Fruit fly (Drosophila melanogaster) whole organism, embryonic: Measurements from ENCODE around the gene CG43672.

ENCODE experiments used
- B-H2 ChIP-seq: fragments of 200-800 bp; sonication (Bioruptor generic); optimal IDR thresholded peaks from 2 replicates; lab custom pipeline; 2018; ENCODE audit warnings: missing biosample characterization, mild to moderate bottlenecking, missing genetic modification characterization
- Blimp-1 ChIP-seq: fragments of 200-800 bp; sonication (Bioruptor generic); optimal IDR thresholded peaks from 3 replicates; lab custom pipeline; 2018; ENCODE audit warnings: missing biosample characterization, missing genetic modification characterization, mild to moderate bottlenecking, moderate library complexity, missing genetic modification reagents
- CG10267 ChIP-seq: fragments of 200-800 bp; sonication (Bioruptor generic); optimal IDR thresholded peaks from 2 replicates; lab custom pipeline; 2018; ENCODE audit warnings: missing biosample characterization, mild to moderate bottlenecking, missing genetic modification characterization, moderate library complexity
- CG11456 ChIP-seq: fragments of 200-800 bp; sonication (Bioruptor generic); IDR thresholded peaks from 3 replicates; pipeline ENCODE4 v1.3.6; 2022; ENCODE audit warnings: missing biosample characterization, missing genetic modification characterization
- CG14710 ChIP-seq: fragments of 200-800 bp; sonication (Bioruptor generic); optimal IDR thresholded peaks from 3 replicates; lab custom pipeline; 2019; ENCODE audit warnings: missing biosample characterization, mild to moderate bottlenecking, missing genetic modification characterization, moderate library complexity
- CG14965 ChIP-seq: fragments of 200-800 bp; sonication (Bioruptor generic); optimal IDR thresholded peaks from 2 replicates; lab custom pipeline; 2016; ENCODE audit warnings: missing biosample characterization, missing genetic modification characterization, borderline replicate concordance
- CG16813 ChIP-seq: fragments of 200-800 bp; sonication (Bioruptor generic); IDR thresholded peaks from 3 replicates; pipeline ENCODE4 v1.3.6; 2022; ENCODE audit warnings: missing biosample characterization, missing genetic modification characterization; ENCODE audit not compliant: partially characterized antibody
- CG16815 ChIP-seq: fragments of 200-800 bp; sonication (Bioruptor generic); optimal IDR thresholded peaks from 3 replicates; lab custom pipeline; 2017; ENCODE audit warnings: missing biosample characterization, mild to moderate bottlenecking, missing genetic modification characterization
- CG16863 ChIP-seq: fragments of 200-800 bp; sonication (Bioruptor generic); optimal IDR thresholded peaks from 3 replicates; lab custom pipeline; 2016; ENCODE audit warnings: missing biosample characterization, missing genetic modification characterization
- CG17328 ChIP-seq: fragments of 200-800 bp; sonication (Bioruptor generic); IDR thresholded peaks from 2 replicates; pipeline ENCODE4 v1.3.6; 2022; ENCODE audit warnings: missing biosample characterization, missing genetic modification characterization
- CG2199 ChIP-seq: fragments of 200-800 bp; sonication (Bioruptor generic); IDR thresholded peaks from 3 replicates; pipeline ENCODE4 v1.3.6; 2022; ENCODE audit warnings: missing biosample characterization, missing genetic modification characterization
- CG2712 ChIP-seq: fragments of 200-800 bp; optimal IDR thresholded peaks from 3 replicates; lab custom pipeline; 2019; ENCODE audit warnings: missing biosample characterization, mild to moderate bottlenecking, missing genetic modification characterization, moderate library complexity
- CG31365 ChIP-seq: fragments of 200-800 bp; sonication (Bioruptor generic); optimal IDR thresholded peaks from 2 replicates; lab custom pipeline; 2018; ENCODE audit warnings: missing biosample characterization, mild to moderate bottlenecking, missing genetic modification characterization
- CG32772 ChIP-seq: fragments of 200-800 bp; sonication (Bioruptor generic); IDR thresholded peaks from 2 replicates; pipeline ENCODE4 v1.3.6; 2022; ENCODE audit warnings: missing biosample characterization, missing genetic modification characterization
- CG33557 ChIP-seq: fragments of 200-800 bp; sonication (Bioruptor generic); optimal IDR thresholded peaks from 2 replicates; lab custom pipeline; 2019; ENCODE audit warnings: missing biosample characterization, mild to moderate bottlenecking, missing genetic modification characterization, moderate library complexity
- CG34376 ChIP-seq: fragments of 200-800 bp; sonication (Bioruptor generic); optimal IDR thresholded peaks from 2 replicates; lab custom pipeline; 2018; ENCODE audit warnings: missing biosample characterization, mild to moderate bottlenecking, missing genetic modification characterization
- CG4424 ChIP-seq: fragments of 200-800 bp; sonication (Bioruptor generic); optimal IDR thresholded peaks from 3 replicates; lab custom pipeline; 2016; ENCODE audit warnings: missing biosample characterization, missing genetic modification characterization
- CG4854 ChIP-seq: fragments of 200-800 bp; sonication (Bioruptor generic); optimal IDR thresholded peaks from 2 replicates; lab custom pipeline; 2016; ENCODE audit warnings: missing biosample characterization, missing genetic modification characterization, inconsistent platforms
- CG7357 ChIP-seq: fragments of 200-800 bp; sonication (Bioruptor generic); IDR thresholded peaks from 3 replicates; pipeline ENCODE4 v1.3.6; 2022; ENCODE audit warnings: missing biosample characterization, missing genetic modification characterization
- CG7839 ChIP-seq: fragments of 200-800 bp; sonication (Bioruptor generic); optimal IDR thresholded peaks from 3 replicates; lab custom pipeline; 2018; ENCODE audit warnings: missing biosample characterization, mild to moderate bottlenecking, missing genetic modification characterization, moderate library complexity
- CG9876 ChIP-seq: fragments of 200-800 bp; sonication (Bioruptor generic); optimal IDR thresholded peaks from 2 replicates; lab custom pipeline; 2016; ENCODE audit warnings: missing biosample characterization, missing genetic modification characterization
- CG9932 ChIP-seq: fragments of 200-800 bp; sonication (Bioruptor generic); IDR thresholded peaks from 2 replicates; pipeline ENCODE4 v1.3.6; 2022; ENCODE audit warnings: missing biosample characterization, missing genetic modification characterization
- D ChIP-seq, 2 experiments: fragments of 200-800 bp in 1 of 2; fragments of >200 bp in 1 of 2; sonication (Bioruptor generic) in 1 of 2; optimal IDR thresholded peaks; 2 replicates in 1 of 2; 3 replicates in 1 of 2; lab custom pipeline; 2017; ENCODE audit warnings: mild to moderate bottlenecking in 1 of 2, missing biosample characterization in 1 of 2, missing genetic modification characterization in 1 of 2, missing genetic modification reagents in 1 of 2
- Dbx ChIP-seq: fragments of 200-800 bp; sonication (Bioruptor generic); IDR thresholded peaks from 3 replicates; pipeline ENCODE4 v1.3.6; 2022; ENCODE audit warnings: missing biosample characterization, missing genetic modification characterization
- E2f2 ChIP-seq: fragments of 200-800 bp; sonication (Bioruptor generic); IDR thresholded peaks from 2 replicates; pipeline ENCODE4 v1.3.6; 2022; ENCODE audit warnings: missing biosample characterization, missing genetic modification characterization
- ERR ChIP-seq: fragments of 200-800 bp; sonication (Bioruptor generic); optimal IDR thresholded peaks from 2 replicates; lab custom pipeline; 2016; ENCODE audit warnings: missing biosample characterization, missing genetic modification characterization
- HLHmδ ChIP-seq: fragments of 200-800 bp; sonication (Bioruptor generic); optimal IDR thresholded peaks from 2 replicates; lab custom pipeline; 2018; ENCODE audit warnings: missing biosample characterization, mild to moderate bottlenecking, missing genetic modification characterization, moderate library complexity
- Lhr ChIP-seq: fragments of 200-800 bp; sonication (Bioruptor generic); optimal IDR thresholded peaks from 3 replicates; lab custom pipeline; 2017; ENCODE audit warnings: mild to moderate bottlenecking, missing biosample characterization, missing genetic modification reagents, missing genetic modification characterization
- Med ChIP-seq: fragments of 200-800 bp; sonication (Bioruptor generic); peaks from one replicate; lab custom pipeline; 2016; ENCODE audit warnings: missing biosample characterization, missing genetic modification characterization, mild to moderate bottlenecking, inconsistent platforms, moderate library complexity
- Myb ChIP-seq: fragments of 200-800 bp; sonication (Bioruptor generic); optimal IDR thresholded peaks from 2 replicates; lab custom pipeline; 2016; ENCODE audit warnings: missing biosample characterization, missing genetic modification characterization
- Sin3A ChIP-seq: fragments of >200 bp; optimal IDR thresholded peaks from 2 replicates; lab custom pipeline; 2018
- Stat92E ChIP-seq, 3 experiments: fragments of >200 bp in 2 of 3; fragments of 200-800 bp in 1 of 3; sonication (Bioruptor generic) in 1 of 3; optimal IDR thresholded peaks; 2 replicates each; lab custom pipeline; 2017 to 2019; ENCODE audit warnings: missing biosample characterization in 3 of 3, missing genetic modification characterization in 3 of 3, mild to moderate bottlenecking in 1 of 3, moderate library complexity in 1 of 3
- YL-1 ChIP-seq: fragments of 200-800 bp; sonication (Bioruptor generic); optimal IDR thresholded peaks from 3 replicates; lab custom pipeline; 2017; ENCODE audit warnings: missing biosample characterization, mild to moderate bottlenecking, missing genetic modification characterization
- bigmax ChIP-seq: fragments of 200-800 bp; sonication (Bioruptor generic); optimal IDR thresholded peaks from 2 replicates; lab custom pipeline; 2018; ENCODE audit warnings: missing biosample characterization, mild to moderate bottlenecking, missing genetic modification characterization
- disco-r ChIP-seq: fragments of 200-800 bp; sonication (Bioruptor generic); optimal IDR thresholded peaks from 2 replicates; lab custom pipeline; 2016; ENCODE audit warnings: missing biosample characterization, missing genetic modification characterization
- dm ChIP-seq: fragments of 200-800 bp; sonication (Bioruptor generic); optimal IDR thresholded peaks from 3 replicates; lab custom pipeline; 2016; ENCODE audit warnings: missing biosample characterization, missing genetic modification characterization
- ewg ChIP-seq: fragments of 200-800 bp; sonication (Bioruptor generic); optimal IDR thresholded peaks from 3 replicates; lab custom pipeline; 2017; ENCODE audit warnings: mild to moderate bottlenecking, missing biosample characterization, missing genetic modification reagents, missing genetic modification characterization
- exex ChIP-seq: fragments of 200-800 bp; sonication (Bioruptor generic); optimal IDR thresholded peaks from 4 replicates; lab custom pipeline; 2018; ENCODE audit warnings: missing biosample characterization, mild to moderate bottlenecking, missing genetic modification characterization, moderate library complexity
- ftz-f1 ChIP-seq: fragments of 200-800 bp; sonication (Bioruptor generic); optimal IDR thresholded peaks from 2 replicates; lab custom pipeline; 2016; ENCODE audit warnings: missing biosample characterization, missing genetic modification characterization
- ham ChIP-seq: fragments of 200-800 bp; sonication (Bioruptor generic); IDR thresholded peaks from 2 replicates; pipeline ENCODE4 v1.3.6; 2022; ENCODE audit warnings: missing biosample characterization, missing genetic modification characterization
- ken ChIP-seq: fragments of 200-800 bp; sonication (Bioruptor generic); IDR thresholded peaks from 3 replicates; pipeline ENCODE4 v1.3.6; 2022; ENCODE audit warnings: missing biosample characterization, missing genetic modification characterization
- maf-S ChIP-seq: fragments of 200-800 bp; sonication (Bioruptor generic); optimal IDR thresholded peaks from 2 replicates; lab custom pipeline; 2016; ENCODE audit warnings: missing biosample characterization, missing genetic modification characterization
- phol ChIP-seq: fragments of 200-800 bp; sonication (Bioruptor generic); optimal IDR thresholded peaks from 3 replicates; lab custom pipeline; 2018; ENCODE audit warnings: missing biosample characterization, mild to moderate bottlenecking, missing genetic modification characterization, moderate library complexity
- pum ChIP-seq: fragments of 200-800 bp; sonication (Bioruptor generic); optimal IDR thresholded peaks from 2 replicates; lab custom pipeline; 2016; ENCODE audit warnings: missing biosample characterization, missing genetic modification characterization
- row ChIP-seq: fragments of 200-800 bp; sonication (Bioruptor generic); IDR thresholded peaks from 3 replicates; pipeline ENCODE4 v1.3.6; 2022; ENCODE audit warnings: missing biosample characterization, missing genetic modification characterization
- scrt ChIP-seq: fragments of 200-800 bp; sonication (Bioruptor generic); optimal IDR thresholded peaks from 2 replicates; lab custom pipeline; 2018; ENCODE audit warnings: missing biosample characterization, mild to moderate bottlenecking, missing genetic modification characterization, moderate library complexity
- slbo ChIP-seq: fragments of 200-800 bp; sonication (Bioruptor generic); IDR thresholded peaks from 2 replicates; pipeline ENCODE4 v1.3.6; 2022; ENCODE audit warnings: missing biosample characterization, missing genetic modification characterization
- sob ChIP-seq: fragments of 200-800 bp; sonication (Bioruptor generic); IDR thresholded peaks from 2 replicates; pipeline ENCODE4 v1.3.6; 2022; ENCODE audit warnings: missing biosample characterization, missing genetic modification characterization
- toy ChIP-seq: fragments of 200-800 bp; sonication (Bioruptor generic); IDR thresholded peaks from 2 replicates; pipeline ENCODE4 v1.3.6; 2022; ENCODE audit warnings: missing biosample characterization, missing genetic modification characterization
- trem ChIP-seq: fragments of 200-800 bp; optimal IDR thresholded peaks from 3 replicates; lab custom pipeline; 2019; ENCODE audit warnings: missing biosample characterization, mild to moderate bottlenecking, missing genetic modification characterization, moderate library complexity
- zfh1 ChIP-seq: fragments of 200-800 bp; sonication (Bioruptor generic); IDR thresholded peaks from 3 replicates; pipeline ENCODE4 v1.3.6; 2022; ENCODE audit warnings: missing biosample characterization, missing genetic modification characterization

CG43672 gene

dm6 chrX:15748945-15749344 lies 23.8 kb upstream of the CG43672 start, which contains the start of gene Mvd (continued):
- TF ChIP-seq B-H2 (peak; percentile 10), CG9876 (GFP tag; lab: Kevin White, UChicago) (no peak), CG34376 (peak; percentile 7), Sin3A (peak; percentile 4), zfh1 (GFP tag; lab: Robert Waterston, UW) (0 out of 3 replicates have a peak, but pooled peaks have one; percentile 21), ken (GFP tag; lab: Robert Waterston, UW) (peak; percentile 6; the same call in 1 of the 3 replicates), CG14965 (no peak), disco-r (GFP tag; lab: Kevin White, UChicago) (no peak), CG31365 (tag; lab: Kevin White, UChicago) (no peak), scrt (GFP tag; lab: Kevin White, UChicago) (peak; percentile 80), ERR (no peak), CG11456 (no peak), CG4424 (GFP tag; lab: Kevin White, UChicago) (no peak), bigmax (GFP tag; lab: Kevin White, UChicago) (peak; percentile 68), CG16863 (no peak), CG14710 (tag; lab: Kevin White, UChicago) (peak; percentile 75), CG16815 (GFP tag; lab: Kevin White, UChicago) (no peak), ftz-f1 (GFP tag; lab: Kevin White, UChicago) (peak; percentile 15), YL-1 (GFP tag; lab: Kevin White, UChicago) (peak; percentile 77), CG7839 (no peak), D (optimal IDR thresholded peaks at IDR 0.05; lab: Kevin White, UChicago) (no peak), D (GFP tag; optimal IDR thresholded peaks at IDR 0.05; lab: Kevin White, UChicago) (no peak), CG17328 (GFP tag; lab: Robert Waterston, UW) (no peak), CG10267 (tag; lab: Kevin White, UChicago) (peak; percentile 64), CG2712 (tag; lab: Kevin White, UChicago) (peak; percentile 45), maf-S (GFP tag; lab: Kevin White, UChicago) (no peak), E2f2 (peak; percentile 58), CG16813 (no peak), trem (tag; lab: Kevin White, UChicago) (peak; percentile 48), Stat92E (GFP tag; optimal IDR thresholded peaks at IDR 0.05; lab: Kevin White, UChicago) (peak in 1 of 3 experiments; percentile 3), Dbx (GFP tag; lab: Robert Waterston, UW) (no peak), HLHmδ (no peak), pum (no peak), phol (tag; lab: Kevin White, UChicago) (peak; percentile 60), dm (GFP tag; lab: Kevin White, UChicago) (peak; percentile 46), Lhr (GFP tag; lab: Kevin White, UChicago) (peak; percentile 29), toy (GFP tag; lab: Robert Waterston, UW) (no peak), Myb (GFP tag; lab: Kevin White, UChicago) (peak; percentile 53), CG4854 (GFP tag; lab: Kevin White, UChicago) (no peak), exex (tag; lab: Kevin White, UChicago) (no peak), Med (GFP tag; lab: Kevin White, UChicago) (peak; percentile 81), CG9932 (GFP tag; lab: Robert Waterston, UW) (no peak), CG33557 (GFP tag; lab: Kevin White, UChicago) (no peak), ewg (GFP tag; lab: Kevin White, UChicago) (no peak), Blimp-1 (GFP tag; lab: Kevin White, UChicago) (peak; percentile 68), CG7357 (GFP tag; lab: Robert Waterston, UW) (no peak), CG32772 (GFP tag; lab: Robert Waterston, UW) (no peak), row (GFP tag; lab: Robert Waterston, UW) (no peak; the same call in 1 of the 3 replicates), slbo (no peak), ham (no peak), CG2199 (GFP tag; lab: Robert Waterston, UW) (0 out of 3 replicates have a peak, but pooled peaks have one; percentile 24), sob (GFP tag; lab: Robert Waterston, UW) (no peak)
